Fruit fly (Drosophila melanogaster) whole organism, embryonic: ENCODE results near the gene dgrn.
A peak's percentile ranks its signal among the peaks of the same experiment; 100 is the strongest.

ENCODE experiments used
- Abd-B ChIP-seq: fragments of 200-800 bp; sonication (Bioruptor generic); optimal IDR thresholded peaks from 2 replicates; lab custom pipeline; 2018; ENCODE audit warnings: missing biosample characterization, mild to moderate bottlenecking, missing genetic modification characterization, moderate library complexity
- Ada2b ChIP-seq: fragments of 200-800 bp; sonication (Bioruptor generic); IDR thresholded peaks from 2 replicates; pipeline ENCODE4 v1.3.6; 2022; ENCODE audit warnings: missing biosample characterization, missing genetic modification characterization
- Atf6 ChIP-seq: fragments of 200-800 bp; sonication (Bioruptor generic); IDR thresholded peaks from 2 replicates; pipeline ENCODE4 v1.3.6; 2022; ENCODE audit warnings: missing biosample characterization, missing genetic modification characterization
- B-H2 ChIP-seq: fragments of 200-800 bp; sonication (Bioruptor generic); optimal IDR thresholded peaks from 2 replicates; lab custom pipeline; 2018; ENCODE audit warnings: missing biosample characterization, mild to moderate bottlenecking, missing genetic modification characterization
- CG10209 ChIP-seq: fragments of 200-800 bp; sonication (Bioruptor generic); optimal IDR thresholded peaks from 3 replicates; lab custom pipeline; 2017; ENCODE audit warnings: missing biosample characterization, mild to moderate bottlenecking, missing genetic modification characterization, missing genetic modification reagents
- CG11560 ChIP-seq: fragments of 200-800 bp; sonication (Bioruptor generic); IDR thresholded peaks from 3 replicates; pipeline ENCODE4 v1.3.6; 2022; ENCODE audit warnings: missing biosample characterization, missing genetic modification characterization
- CG12104 ChIP-seq: fragments of 200-800 bp; sonication (Bioruptor generic); optimal IDR thresholded peaks from 3 replicates; lab custom pipeline; 2016; ENCODE audit warnings: missing biosample characterization, missing genetic modification characterization
- CG12942 ChIP-seq: fragments of 200-800 bp; sonication (Bioruptor generic); optimal IDR thresholded peaks from 3 replicates; lab custom pipeline; 2016; ENCODE audit warnings: missing biosample characterization, missing genetic modification characterization
- CG13296 ChIP-seq: fragments of 200-800 bp; sonication (Bioruptor generic); optimal IDR thresholded peaks from 3 replicates; lab custom pipeline; 2018; ENCODE audit warnings: missing biosample characterization, mild to moderate bottlenecking, missing genetic modification characterization
- CG13424 ChIP-seq: fragments of 200-800 bp; sonication (Bioruptor generic); optimal IDR thresholded peaks from 2 replicates; lab custom pipeline; 2019; ENCODE audit warnings: missing biosample characterization, mild to moderate bottlenecking, missing genetic modification characterization, moderate library complexity
- CG14710 ChIP-seq: fragments of 200-800 bp; sonication (Bioruptor generic); optimal IDR thresholded peaks from 3 replicates; lab custom pipeline; 2019; ENCODE audit warnings: missing biosample characterization, mild to moderate bottlenecking, missing genetic modification characterization, moderate library complexity
- CG15601 ChIP-seq: fragments of 200-800 bp; sonication (Bioruptor generic); optimal IDR thresholded peaks from 3 replicates; lab custom pipeline; 2019; ENCODE audit warnings: missing biosample characterization, mild to moderate bottlenecking, missing genetic modification characterization, moderate library complexity
- CG16813 ChIP-seq: fragments of 200-800 bp; sonication (Bioruptor generic); IDR thresholded peaks from 3 replicates; pipeline ENCODE4 v1.3.6; 2022; ENCODE audit warnings: missing biosample characterization, missing genetic modification characterization; ENCODE audit not compliant: partially characterized antibody
- CG17361 ChIP-seq: fragments of 200-800 bp; sonication (Bioruptor generic); IDR thresholded peaks from 3 replicates; pipeline ENCODE4 v1.3.6; 2022; ENCODE audit warnings: missing biosample characterization, missing genetic modification characterization
- CG17385 ChIP-seq: fragments of 200-800 bp; sonication (Bioruptor generic); optimal IDR thresholded peaks from 3 replicates; lab custom pipeline; 2018; ENCODE audit warnings: missing biosample characterization, mild to moderate bottlenecking, missing genetic modification characterization
- CG17912 ChIP-seq: fragments of 200-800 bp; sonication (Bioruptor generic); optimal IDR thresholded peaks from 2 replicates; lab custom pipeline; 2018; ENCODE audit warnings: missing biosample characterization, mild to moderate bottlenecking, missing genetic modification characterization
- CG18599 ChIP-seq: fragments of 200-800 bp; sonication (Bioruptor generic); optimal IDR thresholded peaks from 3 replicates; lab custom pipeline; 2017; ENCODE audit warnings: missing biosample characterization, missing genetic modification characterization, mild to moderate bottlenecking, moderate library complexity, missing genetic modification reagents
- CG32772 ChIP-seq: fragments of 200-800 bp; sonication (Bioruptor generic); IDR thresholded peaks from 2 replicates; pipeline ENCODE4 v1.3.6; 2022; ENCODE audit warnings: missing biosample characterization, missing genetic modification characterization
- CG33557 ChIP-seq: fragments of 200-800 bp; sonication (Bioruptor generic); optimal IDR thresholded peaks from 2 replicates; lab custom pipeline; 2019; ENCODE audit warnings: missing biosample characterization, mild to moderate bottlenecking, missing genetic modification characterization, moderate library complexity
- CG4282 ChIP-seq: fragments of 200-800 bp; sonication (Bioruptor generic); optimal IDR thresholded peaks from 2 replicates; lab custom pipeline; 2016; ENCODE audit warnings: missing biosample characterization, missing genetic modification characterization
- CG43689 ChIP-seq: fragments of 200-800 bp; sonication (Bioruptor generic); IDR thresholded peaks from 2 replicates; pipeline ENCODE4 v1.3.6; 2022; ENCODE audit warnings: missing biosample characterization, missing genetic modification characterization
- CG6654 ChIP-seq: fragments of 200-800 bp; sonication (Bioruptor generic); optimal IDR thresholded peaks from 2 replicates; lab custom pipeline; 2017; ENCODE audit warnings: missing biosample characterization, mild to moderate bottlenecking, missing genetic modification characterization
- CG9437 ChIP-seq: fragments of 200-800 bp; sonication (Bioruptor generic); optimal IDR thresholded peaks from 2 replicates; lab custom pipeline; 2018; ENCODE audit warnings: missing biosample characterization, mild to moderate bottlenecking, missing genetic modification characterization
- CG9876 ChIP-seq: fragments of 200-800 bp; sonication (Bioruptor generic); optimal IDR thresholded peaks from 2 replicates; lab custom pipeline; 2016; ENCODE audit warnings: missing biosample characterization, missing genetic modification characterization
- CHES-1-like ChIP-seq: fragments of 200-800 bp; sonication (Bioruptor generic); optimal IDR thresholded peaks from 2 replicates; lab custom pipeline; 2016; ENCODE audit warnings: missing biosample characterization, missing genetic modification characterization
- Doc3 ChIP-seq: fragments of 200-800 bp; sonication (Bioruptor generic); IDR thresholded peaks from 3 replicates; pipeline ENCODE4 v1.3.6; 2022; ENCODE audit warnings: missing biosample characterization, missing genetic modification characterization; ENCODE audit not compliant: partially characterized antibody
- Dref ChIP-seq: fragments of 200-800 bp; sonication (Bioruptor generic); IDR thresholded peaks from 2 replicates; pipeline ENCODE4 v1.3.6; 2022; ENCODE audit warnings: missing biosample characterization, missing genetic modification characterization
- Gug ChIP-seq: fragments of 200-800 bp; sonication (Bioruptor generic); IDR thresholded peaks from 4 replicates; pipeline ENCODE4 v1.3.6; 2022; ENCODE audit warnings: missing biosample characterization, missing genetic modification characterization
- Hr78 ChIP-seq, 2 experiments: fragments of 200-800 bp in 1 of 2; fragments of >200 bp in 1 of 2; sonication (Bioruptor generic) in 1 of 2; optimal IDR thresholded peaks; 2 replicates each; lab custom pipeline; 2017 to 2019; ENCODE audit warnings: missing biosample characterization in 2 of 2, missing genetic modification characterization in 2 of 2, mild to moderate bottlenecking in 1 of 2, moderate library complexity in 1 of 2
- MBD-R2 ChIP-seq: fragments of 200-800 bp; sonication (Bioruptor generic); IDR thresholded peaks from 2 replicates; pipeline ENCODE4 v1.3.6; 2022; ENCODE audit warnings: missing biosample characterization, missing genetic modification characterization
- NFAT ChIP-seq: fragments of 200-800 bp; sonication (Bioruptor generic); IDR thresholded peaks from 2 replicates; pipeline ENCODE4 v1.3.6; 2022; ENCODE audit warnings: missing biosample characterization, missing genetic modification characterization
- Oli ChIP-seq: fragments of 200-800 bp; sonication (Bioruptor generic); optimal IDR thresholded peaks from 2 replicates; lab custom pipeline; 2018; ENCODE audit warnings: missing biosample characterization, mild to moderate bottlenecking, missing genetic modification characterization, moderate library complexity
- Opbp ChIP-seq: fragments of 200-800 bp; sonication (Bioruptor generic); IDR thresholded peaks from 3 replicates; pipeline ENCODE4 v1.3.6; 2022; ENCODE audit warnings: missing biosample characterization, missing genetic modification characterization; ENCODE audit not compliant: partially characterized antibody
- Spps ChIP-seq: fragments of 200-800 bp; sonication (Bioruptor generic); optimal IDR thresholded peaks from 2 replicates; lab custom pipeline; 2018; ENCODE audit warnings: missing biosample characterization, mild to moderate bottlenecking, missing genetic modification characterization
- bowl ChIP-seq: fragments of 200-800 bp; sonication (Bioruptor generic); IDR thresholded peaks from 2 replicates; pipeline ENCODE4 v1.3.6; 2022; ENCODE audit warnings: missing biosample characterization, missing genetic modification characterization
- dmrt11E ChIP-seq: fragments of 200-800 bp; sonication (Bioruptor generic); optimal IDR thresholded peaks from 3 replicates; lab custom pipeline; 2018; ENCODE audit warnings: missing biosample characterization, mild to moderate bottlenecking, missing genetic modification characterization, moderate library complexity
- esg ChIP-seq: fragments of 200-800 bp; sonication (Bioruptor generic); conservative IDR thresholded peaks from 2 replicates; pipeline ENCODE4 v1.3.6; 2022; ENCODE audit warnings: missing biosample characterization, missing genetic modification characterization
- fd64A ChIP-seq: fragments of 200-800 bp; sonication (Bioruptor generic); optimal IDR thresholded peaks from 3 replicates; lab custom pipeline; 2018; ENCODE audit warnings: missing biosample characterization, mild to moderate bottlenecking, missing genetic modification characterization
- gfzf ChIP-seq: fragments of 200-800 bp; sonication (Bioruptor generic); optimal IDR thresholded peaks from 2 replicates; lab custom pipeline; 2016; ENCODE audit warnings: missing biosample characterization, mild to moderate bottlenecking, missing genetic modification characterization, moderate library complexity
- gsb-n ChIP-seq: fragments of 200-800 bp; sonication (Bioruptor generic); optimal IDR thresholded peaks from 3 replicates; lab custom pipeline; 2018; ENCODE audit warnings: missing biosample characterization, mild to moderate bottlenecking, missing genetic modification characterization
- lmd ChIP-seq: fragments of 200-800 bp; sonication (Bioruptor generic); IDR thresholded peaks from 2 replicates; pipeline ENCODE4 v1.3.6; 2022; ENCODE audit warnings: missing biosample characterization, missing genetic modification characterization
- lola ChIP-seq, 3 experiments: fragments of >200 bp in 2 of 3; fragments of 200-800 bp in 1 of 3; sonication (Bioruptor generic) in 1 of 3; optimal IDR thresholded peaks; 2 replicates each; lab custom pipeline; 2017 to 2019; ENCODE audit warnings: missing biosample characterization in 3 of 3, missing genetic modification characterization in 3 of 3, mild to moderate bottlenecking in 1 of 3, moderate library complexity in 1 of 3
- onecut ChIP-seq: fragments of 200-800 bp; sonication (Bioruptor generic); IDR thresholded peaks from 2 replicates; pipeline ENCODE4 v1.3.6; 2022; ENCODE audit warnings: missing biosample characterization, missing genetic modification characterization
- pfk ChIP-seq: fragments of 200-800 bp; sonication (Bioruptor generic); optimal IDR thresholded peaks from 2 replicates; lab custom pipeline; 2018; ENCODE audit warnings: missing biosample characterization, mild to moderate bottlenecking, missing genetic modification characterization, moderate library complexity
- sc ChIP-seq, 3 experiments: fragments of >200 bp in 2 of 3; fragments of 200-800 bp in 1 of 3; sonication (Bioruptor generic) in 1 of 3; optimal IDR thresholded peaks; 2 replicates in 2 of 3; 3 replicates in 1 of 3; lab custom pipeline; 2017; ENCODE audit warnings: mild to moderate bottlenecking in 1 of 3, missing biosample characterization in 1 of 3, missing genetic modification characterization in 1 of 3, missing genetic modification reagents in 1 of 3
- sd ChIP-seq: fragments of 200-800 bp; sonication (Bioruptor generic); optimal IDR thresholded peaks from 3 replicates; lab custom pipeline; 2018; ENCODE audit warnings: missing biosample characterization, mild to moderate bottlenecking, missing genetic modification characterization, moderate library complexity
- tap ChIP-seq: fragments of 200-800 bp; optimal IDR thresholded peaks from 3 replicates; lab custom pipeline; 2019; ENCODE audit warnings: missing biosample characterization, mild to moderate bottlenecking, missing genetic modification characterization, moderate library complexity
- usp ChIP-seq: fragments of >200 bp; optimal IDR thresholded peaks from 2 replicates; lab custom pipeline; 2017; ENCODE audit warnings: missing biosample characterization, missing genetic modification characterization
- vvl ChIP-seq: fragments of 200-800 bp; sonication (Bioruptor generic); IDR thresholded peaks from 2 replicates; pipeline ENCODE4 v1.3.6; 2022; ENCODE audit warnings: missing biosample characterization, missing genetic modification characterization
- zfh1 ChIP-seq: fragments of 200-800 bp; sonication (Bioruptor generic); IDR thresholded peaks from 3 replicates; pipeline ENCODE4 v1.3.6; 2022; ENCODE audit warnings: missing biosample characterization, missing genetic modification characterization

Gene dgrn

DNA sequence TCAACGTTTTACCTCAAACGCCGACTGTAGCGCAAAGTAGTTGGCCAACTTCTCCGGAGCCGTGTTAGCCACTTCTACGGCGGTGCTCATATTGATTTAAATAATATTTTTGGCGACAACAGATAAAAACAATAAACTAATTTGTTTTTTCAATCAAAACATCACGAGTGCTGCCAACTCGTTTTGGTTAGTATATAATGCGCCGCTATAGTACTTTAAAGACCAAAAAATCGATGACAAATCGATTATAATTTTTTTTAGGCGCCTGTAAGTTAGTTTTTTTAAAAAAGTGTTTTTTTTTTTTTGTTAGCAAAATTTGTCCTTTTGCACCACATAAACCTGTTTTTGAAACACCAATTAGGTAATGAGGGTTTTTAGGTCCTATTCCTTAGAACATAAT lies 3.2 kb upstream of the dgrn start, which contains the start of gene Hpr1 (continued):
- TF ChIP-seq MBD-R2 (GFP tag; lab: Robert Waterston, UW) = peak; percentile 81
- no peak for TF ChIP-seq NFAT
- TF ChIP-seq CG12942 (GFP tag; lab: Kevin White, UChicago) = no peak
- TF ChIP-seq fd64A (GFP tag; lab: Kevin White, UChicago) = no peak
- no peak for TF ChIP-seq CG4282 (GFP tag; lab: Kevin White, UChicago)
- no peak for TF ChIP-seq CG17361 (GFP tag; lab: Robert Waterston, UW)
- TF ChIP-seq Spps (tag; lab: Kevin White, UChicago) = no peak
- no peak for TF ChIP-seq usp
- no peak for TF ChIP-seq CG33557 (GFP tag; lab: Kevin White, UChicago)
- TF ChIP-seq Opbp (GFP tag; lab: Robert Waterston, UW) = no peak; the same call in 2 of the 3 replicates
- TF ChIP-seq pfk (GFP tag; lab: Kevin White, UChicago) = no peak
- no peak for TF ChIP-seq CG43689 (GFP tag; lab: Robert Waterston, UW)
- no peak for TF ChIP-seq CG11560 (tag; lab: Robert Waterston, UW)
- TF ChIP-seq lola (GFP tag; optimal IDR thresholded peaks at IDR 0.05; lab: Kevin White, UChicago) = no peak
- TF ChIP-seq Gug (GFP tag; lab: Robert Waterston, UW) = no peak
- TF ChIP-seq tap (tag; lab: Kevin White, UChicago) = no peak
- no peak for TF ChIP-seq lmd (GFP tag; lab: Robert Waterston, UW)
- no peak for TF ChIP-seq zfh1 (GFP tag; lab: Robert Waterston, UW)
- no peak for TF ChIP-seq CG17912 (GFP tag; lab: Kevin White, UChicago)
- TF ChIP-seq Doc3 = peak; percentile 23; the same call in 1 of the 3 replicates
- TF ChIP-seq CG10209 (GFP tag; lab: Kevin White, UChicago) = no peak
- no peak for TF ChIP-seq CG14710 (tag; lab: Kevin White, UChicago)
- no peak for TF ChIP-seq B-H2 (GFP tag; lab: Kevin White, UChicago)
- TF ChIP-seq Ada2b (GFP tag; lab: Robert Waterston, UW) = no peak
- no peak for TF ChIP-seq CG13296 (GFP tag; lab: Kevin White, UChicago)
- TF ChIP-seq vvl (GFP tag; lab: Robert Waterston, UW) = no peak
- TF ChIP-seq sc (optimal IDR thresholded peaks at IDR 0.05; lab: Kevin White, UChicago) = no peak
- TF ChIP-seq sc (GFP tag; optimal IDR thresholded peaks at IDR 0.05; lab: Kevin White, UChicago) = no peak
- TF ChIP-seq Abd-B (GFP tag; lab: Kevin White, UChicago) = no peak
- TF ChIP-seq CHES-1-like = no peak
- no peak for TF ChIP-seq CG9876 (GFP tag; lab: Kevin White, UChicago)
- TF ChIP-seq CG15601 (tag; lab: Kevin White, UChicago) = no peak
- TF ChIP-seq sd (tag; lab: Kevin White, UChicago) = no peak
- TF ChIP-seq CG18599 = no peak
- no peak for TF ChIP-seq CG17385 (GFP tag; lab: Kevin White, UChicago)
- TF ChIP-seq Hr78 (GFP tag; optimal IDR thresholded peaks at IDR 0.05; lab: Kevin White, UChicago) = no peak
- TF ChIP-seq CG6654 (GFP tag; lab: Kevin White, UChicago) = no peak
- TF ChIP-seq CG32772 (GFP tag; lab: Robert Waterston, UW) = no peak
- TF ChIP-seq gfzf (GFP tag; lab: Kevin White, UChicago) = peak; percentile 41
- no peak for TF ChIP-seq dmrt11E (tag; lab: Kevin White, UChicago)
- no peak for TF ChIP-seq Atf6 (GFP tag; lab: Robert Waterston, UW)
- no peak for TF ChIP-seq CG9437
- TF ChIP-seq CG16813 (GFP tag; lab: Robert Waterston, UW) = no peak
- no peak for TF ChIP-seq Oli (tag; lab: Kevin White, UChicago)
- peak; percentile 77 for TF ChIP-seq Dref (GFP tag; lab: Robert Waterston, UW)
- TF ChIP-seq onecut (GFP tag; lab: Robert Waterston, UW) = 0 out of 2 replicates have a peak, but pooled peaks have one; percentile 34
- TF ChIP-seq CG12104 (GFP tag; lab: Kevin White, UChicago) = no peak
- TF ChIP-seq bowl (GFP tag; lab: Robert Waterston, UW) = no peak
- TF ChIP-seq esg (GFP tag; lab: Robert Waterston, UW) = no peak
- no peak for TF ChIP-seq gsb-n
- no peak for TF ChIP-seq CG13424 (tag; lab: Kevin White, UChicago)
